Fruit fly (Drosophila melanogaster): ENCODE data around the gene Fum2.

dm6 chrX:6631885-6632284, 49.7 kb upstream of the Fum2 start:
- TF ChIP-seq CG8478 (optimal IDR thresholded peaks at IDR 0.05) (no peak), CTCF (optimal IDR thresholded peaks at IDR 0.05) (no peak)

All from S2 (cell line).